Fruit fly (Drosophila melanogaster) whole organism, embryonic: ENCODE data around the gene CG4101.

Source experiments
- Adf1 ChIP-seq: fragments of 200-800 bp; sonication (Bioruptor generic); IDR thresholded peaks from 2 replicates; pipeline ENCODE4 v1.3.6; 2022; ENCODE audit warnings: missing biosample characterization, missing genetic modification characterization
- Awh ChIP-seq: fragments of 200-800 bp; sonication (Bioruptor generic); IDR thresholded peaks from 2 replicates; pipeline ENCODE4, ENCODE4 v1.3.6; 2022; ENCODE audit warnings: missing biosample characterization, missing genetic modification characterization
- Blimp-1 ChIP-seq: fragments of 200-800 bp; sonication (Bioruptor generic); optimal IDR thresholded peaks from 3 replicates; lab custom pipeline; 2018; ENCODE audit warnings: missing biosample characterization, missing genetic modification characterization, mild to moderate bottlenecking, moderate library complexity, missing genetic modification reagents
- C15 ChIP-seq: fragments of 200-800 bp; sonication (Bioruptor generic); IDR thresholded peaks from 3 replicates; pipeline ENCODE4 v1.3.6; 2022; ENCODE audit warnings: missing biosample characterization, missing genetic modification characterization
- CG10543 ChIP-seq: fragments of 200-800 bp; sonication (Bioruptor generic); optimal IDR thresholded peaks from 3 replicates; lab custom pipeline; 2017; ENCODE audit warnings: missing biosample characterization, mild to moderate bottlenecking, missing genetic modification characterization, moderate library complexity
- CG12659 ChIP-seq: fragments of 200-800 bp; sonication (Bioruptor generic); optimal IDR thresholded peaks from 3 replicates; lab custom pipeline; 2017; ENCODE audit warnings: mild to moderate bottlenecking, missing biosample characterization, missing genetic modification reagents, missing genetic modification characterization
- CG15073 ChIP-seq: fragments of 200-800 bp; sonication (Bioruptor generic); optimal IDR thresholded peaks from 2 replicates; lab custom pipeline; 2016; ENCODE audit warnings: missing biosample characterization, missing genetic modification characterization
- CG16779 ChIP-seq: fragments of 200-800 bp; sonication (Bioruptor generic); IDR thresholded peaks from 2 replicates; pipeline ENCODE4 v1.3.6; 2022; ENCODE audit warnings: missing biosample characterization, missing genetic modification characterization
- CG17328 ChIP-seq: fragments of 200-800 bp; sonication (Bioruptor generic); IDR thresholded peaks from 2 replicates; pipeline ENCODE4 v1.3.6; 2022; ENCODE audit warnings: missing biosample characterization, missing genetic modification characterization
- CG2199 ChIP-seq: fragments of 200-800 bp; sonication (Bioruptor generic); IDR thresholded peaks from 3 replicates; pipeline ENCODE4 v1.3.6; 2022; ENCODE audit warnings: missing biosample characterization, missing genetic modification characterization
- CG2712 ChIP-seq: fragments of 200-800 bp; optimal IDR thresholded peaks from 3 replicates; lab custom pipeline; 2019; ENCODE audit warnings: missing biosample characterization, mild to moderate bottlenecking, missing genetic modification characterization, moderate library complexity
- CG30431 ChIP-seq: fragments of 200-800 bp; sonication (Bioruptor generic); optimal IDR thresholded peaks from 2 replicates; lab custom pipeline; 2017; ENCODE audit warnings: missing biosample characterization, missing genetic modification characterization
- CG31441 ChIP-seq: fragments of 200-800 bp; sonication (Bioruptor generic); IDR thresholded peaks from 2 replicates; pipeline ENCODE4 v1.3.6; 2022; ENCODE audit warnings: missing biosample characterization, missing genetic modification characterization
- CG33213 ChIP-seq: fragments of 200-800 bp; sonication (Bioruptor generic); optimal IDR thresholded peaks from 3 replicates; lab custom pipeline; 2016; ENCODE audit warnings: missing biosample characterization, missing genetic modification characterization
- CG34224 ChIP-seq: fragments of 200-800 bp; sonication (Bioruptor generic); IDR thresholded peaks from 3 replicates; pipeline ENCODE4 v1.3.6; 2022; ENCODE audit warnings: missing biosample characterization, missing genetic modification characterization; ENCODE audit not compliant: partially characterized antibody
- CG34376 ChIP-seq: fragments of 200-800 bp; sonication (Bioruptor generic); optimal IDR thresholded peaks from 2 replicates; lab custom pipeline; 2018; ENCODE audit warnings: missing biosample characterization, mild to moderate bottlenecking, missing genetic modification characterization
- CG4404 ChIP-seq: fragments of 200-800 bp; sonication (Bioruptor generic); IDR thresholded peaks from 2 replicates; pipeline ENCODE4 v1.3.6; 2022; ENCODE audit warnings: missing biosample characterization, missing genetic modification characterization
- CG4707 ChIP-seq: fragments of 200-800 bp; sonication (Bioruptor generic); optimal IDR thresholded peaks from 2 replicates; lab custom pipeline; 2018; ENCODE audit warnings: missing biosample characterization, mild to moderate bottlenecking, missing genetic modification characterization, moderate library complexity
- CG8290 ChIP-seq, 3 experiments: fragments of 200-800 bp; sonication (Bioruptor generic); optimal IDR thresholded peaks; 2 replicates each; lab custom pipeline; 2016 to 2019; ENCODE audit warnings: missing biosample characterization in 3 of 3, missing genetic modification characterization in 3 of 3, mild to moderate bottlenecking in 2 of 3, moderate library complexity in 1 of 3
- CG8765 ChIP-seq: fragments of 200-800 bp; sonication (Bioruptor generic); IDR thresholded peaks from 2 replicates; pipeline ENCODE4 v1.3.6; 2022; ENCODE audit warnings: missing biosample characterization, missing genetic modification characterization
- CG9609 ChIP-seq: fragments of 200-800 bp; sonication (Bioruptor generic); optimal IDR thresholded peaks from 3 replicates; lab custom pipeline; 2016; ENCODE audit warnings: missing biosample characterization, missing genetic modification characterization
- Camta ChIP-seq: fragments of 200-800 bp; sonication (Bioruptor generic); optimal IDR thresholded peaks from 2 replicates; lab custom pipeline; 2016; ENCODE audit warnings: missing biosample characterization, missing genetic modification characterization
- Doc2 ChIP-seq: fragments of 200-800 bp; sonication (Bioruptor generic); IDR thresholded peaks from 2 replicates; pipeline ENCODE4 v1.3.6; 2022; ENCODE audit warnings: missing biosample characterization, missing genetic modification characterization
- Dref ChIP-seq: fragments of 200-800 bp; sonication (Bioruptor generic); IDR thresholded peaks from 2 replicates; pipeline ENCODE4 v1.3.6; 2022; ENCODE audit warnings: missing biosample characterization, missing genetic modification characterization
- Fer1 ChIP-seq: fragments of 200-800 bp; sonication (Bioruptor generic); optimal IDR thresholded peaks from 2 replicates; lab custom pipeline; 2017; ENCODE audit warnings: missing biosample characterization, mild to moderate bottlenecking, missing genetic modification characterization
- Hmr ChIP-seq: fragments of 200-800 bp; sonication (Bioruptor generic); optimal IDR thresholded peaks from 3 replicates; lab custom pipeline; 2017; ENCODE audit warnings: mild to moderate bottlenecking, missing biosample characterization, missing genetic modification reagents, missing genetic modification characterization
- Hsf ChIP-seq: fragments of 200-800 bp; sonication (Bioruptor generic); optimal IDR thresholded peaks from 3 replicates; lab custom pipeline; 2016; ENCODE audit warnings: missing biosample characterization, missing genetic modification characterization
- Lpt ChIP-seq: fragments of >200 bp; optimal IDR thresholded peaks from 2 replicates; lab custom pipeline; 2018; ENCODE audit warnings: missing biosample characterization, missing genetic modification characterization
- Mes4 ChIP-seq: fragments of 200-800 bp; sonication (Bioruptor generic); optimal IDR thresholded peaks from 2 replicates; lab custom pipeline; 2016; ENCODE audit warnings: missing biosample characterization, missing genetic modification characterization
- NK7.1 ChIP-seq: fragments of 200-800 bp; sonication (Bioruptor generic); optimal IDR thresholded peaks from 3 replicates; lab custom pipeline; 2016; ENCODE audit warnings: missing biosample characterization, missing genetic modification characterization
- NfI ChIP-seq: fragments of 200-800 bp; sonication (Bioruptor generic); optimal IDR thresholded peaks from 3 replicates; lab custom pipeline; 2018; ENCODE audit warnings: missing biosample characterization, mild to moderate bottlenecking, missing genetic modification characterization, moderate library complexity
- Sry-β ChIP-seq: fragments of 200-800 bp; sonication (Bioruptor generic); optimal IDR thresholded peaks from 2 replicates; lab custom pipeline; 2018; ENCODE audit warnings: missing biosample characterization, mild to moderate bottlenecking, missing genetic modification characterization, moderate library complexity
- ara ChIP-seq: fragments of 200-800 bp; sonication (Bioruptor generic); IDR thresholded peaks from 2 replicates; pipeline ENCODE4 v1.3.6; 2022; ENCODE audit warnings: missing biosample characterization, missing genetic modification characterization
- dysf ChIP-seq: fragments of 200-800 bp; sonication (Bioruptor generic); IDR thresholded peaks from 3 replicates; pipeline ENCODE4 v1.3.6; 2022; ENCODE audit warnings: missing biosample characterization, missing genetic modification characterization
- gce ChIP-seq: fragments of 200-800 bp; sonication (Bioruptor generic); IDR thresholded peaks from 3 replicates; pipeline ENCODE4 v1.3.6; 2022; ENCODE audit warnings: missing biosample characterization, missing genetic modification characterization
- gcm ChIP-seq: fragments of 200-800 bp; sonication (Bioruptor generic); optimal IDR thresholded peaks from 2 replicates; lab custom pipeline; 2019; ENCODE audit warnings: missing biosample characterization, mild to moderate bottlenecking, missing genetic modification characterization, moderate library complexity
- gfzf ChIP-seq: fragments of 200-800 bp; sonication (Bioruptor generic); optimal IDR thresholded peaks from 2 replicates; lab custom pipeline; 2016; ENCODE audit warnings: missing biosample characterization, mild to moderate bottlenecking, missing genetic modification characterization, moderate library complexity
- gsb-n ChIP-seq: fragments of 200-800 bp; sonication (Bioruptor generic); optimal IDR thresholded peaks from 3 replicates; lab custom pipeline; 2018; ENCODE audit warnings: missing biosample characterization, mild to moderate bottlenecking, missing genetic modification characterization
- ham ChIP-seq: fragments of 200-800 bp; sonication (Bioruptor generic); IDR thresholded peaks from 2 replicates; pipeline ENCODE4 v1.3.6; 2022; ENCODE audit warnings: missing biosample characterization, missing genetic modification characterization
- hb ChIP-seq: fragments of 200-800 bp; sonication (Bioruptor generic); IDR thresholded peaks from 3 replicates; pipeline ENCODE4 v1.3.6; 2022; ENCODE audit warnings: missing biosample characterization, missing genetic modification characterization; ENCODE audit not compliant: partially characterized antibody
- lov ChIP-seq, 2 experiments: fragments of 200-800 bp in 1 of 2; fragments of >200 bp in 1 of 2; sonication (Bioruptor generic) in 1 of 2; IDR thresholded peaks in 1 of 2; optimal IDR thresholded peaks in 1 of 2; 2 replicates in 1 of 2; 3 replicates in 1 of 2; pipeline versions ENCODE4 v1.3.6 to Lab custom; 2017 to 2022; ENCODE audit warnings: missing biosample characterization in 1 of 2, missing genetic modification characterization in 1 of 2
- pb ChIP-seq: fragments of 200-800 bp; sonication (Bioruptor generic); optimal IDR thresholded peaks from 3 replicates; lab custom pipeline; 2016; ENCODE audit warnings: missing biosample characterization, missing genetic modification characterization
- pum ChIP-seq: fragments of 200-800 bp; sonication (Bioruptor generic); optimal IDR thresholded peaks from 2 replicates; lab custom pipeline; 2016; ENCODE audit warnings: missing biosample characterization, missing genetic modification characterization
- scrt ChIP-seq: fragments of 200-800 bp; sonication (Bioruptor generic); optimal IDR thresholded peaks from 2 replicates; lab custom pipeline; 2018; ENCODE audit warnings: missing biosample characterization, mild to moderate bottlenecking, missing genetic modification characterization, moderate library complexity
- tgo ChIP-seq: fragments of 200-800 bp; sonication (Bioruptor generic); IDR thresholded peaks from 3 replicates; pipeline ENCODE4 v1.3.6; 2022; ENCODE audit warnings: missing biosample characterization, missing genetic modification characterization
- wor ChIP-seq: fragments of 200-800 bp; sonication (Bioruptor generic); IDR thresholded peaks from 2 replicates; pipeline ENCODE4 v1.3.6; 2022; ENCODE audit warnings: missing biosample characterization, missing genetic modification characterization
- zfh2 ChIP-seq: fragments of 200-800 bp; sonication (Bioruptor generic); optimal IDR thresholded peaks from 2 replicates; lab custom pipeline; 2016; ENCODE audit warnings: missing biosample characterization, missing genetic modification characterization

CG4101 gene

dm6 chr3L:16661167-16662109 lies 49.2 kb downstream of the CG4101 start, which contains the start of gene Baldspot (continued):
- TF ChIP-seq gce (GFP tag; lab: Robert Waterston, UW) (peak; percentile 25; the same call in 1 of the 3 replicates), CG33213 (GFP tag; lab: Kevin White, UChicago) (peak; percentile 80), Camta (GFP tag; lab: Kevin White, UChicago) (peak; percentile 90), Fer1 (GFP tag; lab: Kevin White, UChicago) (peak; percentile 90), Hmr (GFP tag; lab: Kevin White, UChicago) (peak; percentile 83), CG34376 (GFP tag; lab: Kevin White, UChicago) (peak; percentile 88), lov (optimal IDR thresholded peaks at IDR 0.05; lab: Kevin White, UChicago) (no peak), lov (GFP tag; IDR thresholded peaks at IDR 0.05; lab: Robert Waterston, UW) (no peak), Mes4 (GFP tag; lab: Kevin White, UChicago) (peak; percentile 53), CG4404 (GFP tag; lab: Robert Waterston, UW) (peak; percentile 71), CG8290 (GFP tag; optimal IDR thresholded peaks at IDR 0.05; lab: Kevin White, UChicago) (peak; percentile 74), CG8290 (tag; optimal IDR thresholded peaks at IDR 0.05; lab: Kevin White, UChicago) (peak in 1 of 2 experiments; percentile 92), CG15073 (GFP tag; lab: Kevin White, UChicago) (no peak), NfI (GFP tag; lab: Kevin White, UChicago) (peak; percentile 49), Blimp-1 (GFP tag; lab: Kevin White, UChicago) (peak; percentile 83), gsb-n (tag; lab: Kevin White, UChicago) (peak; percentile 71), Doc2 (GFP tag; lab: Robert Waterston, UW) (no peak), tgo (peak; percentile 48; the same call in 2 of the 3 replicates), hb (peak; percentile 72; the same call in 2 of the 3 replicates), Awh (GFP tag; lab: Robert Waterston, UW) (peak; percentile 54; the same call in 1 of the 2 replicates), pb (GFP tag; lab: Kevin White, UChicago) (peak; percentile 91), wor (GFP tag; lab: Robert Waterston, UW) (no peak), gcm (GFP tag; lab: Kevin White, UChicago) (peak; percentile 89), CG16779 (no peak), CG4707 (GFP tag; lab: Kevin White, UChicago) (no peak), CG10543 (GFP tag; lab: Kevin White, UChicago) (peak; percentile 85), C15 (0 out of 3 replicates have a peak, but pooled peaks have one; percentile 30), CG34224 (GFP tag; lab: Robert Waterston, UW) (peak; percentile 72), CG2712 (peak; percentile 75), pum (peak; percentile 86), CG30431 (GFP tag; lab: Kevin White, UChicago) (peak; percentile 18), CG9609 (GFP tag; lab: Kevin White, UChicago) (peak; percentile 53), CG17328 (GFP tag; lab: Robert Waterston, UW) (peak; percentile 41; the same call in 1 of the 2 replicates), scrt (peak; percentile 79), Dref (GFP tag; lab: Robert Waterston, UW) (peak; percentile 53), NK7.1 (peak; percentile 85), Lpt (no peak), CG2199 (peak; percentile 78; the same call in 1 of the 3 replicates), zfh2 (GFP tag; lab: Kevin White, UChicago) (peak; percentile 73), CG12659 (GFP tag; lab: Kevin White, UChicago) (peak; percentile 87), Hsf (GFP tag; lab: Kevin White, UChicago) (peak; percentile 30), ara (GFP tag; lab: Robert Waterston, UW) (peak; percentile 68), ham (GFP tag; lab: Robert Waterston, UW) (no peak), Adf1 (GFP tag; lab: Robert Waterston, UW) (peak; percentile 76), CG8765 (peak; percentile 52), gfzf (GFP tag; lab: Kevin White, UChicago) (peak; percentile 98), dysf (GFP tag; lab: Robert Waterston, UW) (peak; percentile 84), CG31441 (peak; percentile 60), Sry-β (GFP tag; lab: Kevin White, UChicago) (peak; percentile 83)
